Fruit fly (Drosophila melanogaster) Kc167 (cell line): Measurements from ENCODE around the gene TwdlD.

Experiments used
- Myc ChIP-seq: fragments of >200 bp; optimal IDR thresholded peaks from 2 replicates; lab custom pipeline; 2017; ENCODE audit warnings: missing external identifiers
- Sin3A ChIP-seq: fragments of >200 bp; optimal IDR thresholded peaks from 2 replicates; lab custom pipeline; 2018; ENCODE audit warnings: missing external identifiers
- h ChIP-seq: fragments of >200 bp; optimal IDR thresholded peaks from 3 replicates; lab custom pipeline; 2018; ENCODE audit warnings: missing external identifiers
- insv ChIP-seq: fragments of >200 bp; optimal IDR thresholded peaks from 3 replicates; lab custom pipeline; 2018; ENCODE audit warnings: missing external identifiers
- psq ChIP-seq: fragments of >200 bp; optimal IDR thresholded peaks from 2 replicates; lab custom pipeline; 2017; ENCODE audit warnings: missing external identifiers
- ttk ChIP-seq: sonication (Bioruptor generic); optimal IDR thresholded peaks from 2 replicates; lab custom pipeline; 2017; ENCODE audit warnings: missing external identifiers

The TwdlD gene

dm6 chr3R:26633010-26633409, 6.8 kb upstream of the TwdlD start:
- TF ChIP-seq ttk (lab: Kevin White, UChicago) (no peak), Sin3A (lab: Kevin White, UChicago) (no peak), Myc (lab: Kevin White, UChicago) (no peak), h (lab: Kevin White, UChicago) (no peak), insv (lab: Kevin White, UChicago) (no peak), psq (lab: Kevin White, UChicago) (no peak)

dm6 chr3R:26633432-26633831, 6.4 kb upstream of the TwdlD start, which contains the start of gene TwdlH:
TSS of gene TwdlH (plus strand) at chr3R:26633732.
- TF ChIP-seq ttk (lab: Kevin White, UChicago) (no peak), Sin3A (lab: Kevin White, UChicago) (no peak), Myc (lab: Kevin White, UChicago) (no peak), psq (lab: Kevin White, UChicago) (no peak), h (lab: Kevin White, UChicago) (no peak), insv (lab: Kevin White, UChicago) (no peak)

dm6 chr3R:26634585-26634984, 5.2 kb upstream of the TwdlD start, which contains the start of gene TwdlR:
TSS of gene TwdlR (plus strand) at chr3R:26634885.
- TF ChIP-seq h (lab: Kevin White, UChicago) (no peak), Myc (lab: Kevin White, UChicago) (no peak), insv (lab: Kevin White, UChicago) (no peak), ttk (lab: Kevin White, UChicago) (no peak), psq (lab: Kevin White, UChicago) (no peak), Sin3A (lab: Kevin White, UChicago) (no peak)

dm6 chr3R:26636388-26636787, 3.4 kb upstream of the TwdlD start, which contains the start of gene TwdlS:
TSS of gene TwdlS (plus strand) at chr3R:26636688.
- TF ChIP-seq ttk (lab: Kevin White, UChicago) = no peak

dm6 chr3R:26654594-26654993, 14.8 kb downstream of the TwdlD start:
- no peak for TF ChIP-seq ttk (lab: Kevin White, UChicago)
- no peak for TF ChIP-seq insv (lab: Kevin White, UChicago)
- TF ChIP-seq psq (lab: Kevin White, UChicago) = no peak
- TF ChIP-seq Myc (lab: Kevin White, UChicago) = no peak
- TF ChIP-seq h (lab: Kevin White, UChicago) = no peak
- no peak for TF ChIP-seq Sin3A (lab: Kevin White, UChicago)

- TF ChIP-seq Sin3A (lab: Kevin White, UChicago) = no peak
- TF ChIP-seq ttk (lab: Kevin White, UChicago) = no peak
- no peak for TF ChIP-seq psq (lab: Kevin White, UChicago)
- no peak for TF ChIP-seq h (lab: Kevin White, UChicago)
- TF ChIP-seq insv (lab: Kevin White, UChicago) = no peak
- TF ChIP-seq Myc (lab: Kevin White, UChicago) = no peak
Measured at dm6 chr3R:26655416-26655945, 15.7 kb downstream of the TwdlD start.

dm6 chr3R:26656140-26656539, 16.3 kb downstream of the TwdlD start, which contains the start of gene Tb:
TSS of gene Tb (plus strand) at chr3R:26656440.
- no peak for TF ChIP-seq Sin3A (lab: Kevin White, UChicago)
- no peak for TF ChIP-seq h (lab: Kevin White, UChicago)
- TF ChIP-seq Myc (lab: Kevin White, UChicago) = no peak
- no peak for TF ChIP-seq psq (lab: Kevin White, UChicago)
- TF ChIP-seq insv (lab: Kevin White, UChicago) = no peak
- no peak for TF ChIP-seq ttk (lab: Kevin White, UChicago)

- TF ChIP-seq h (lab: Kevin White, UChicago) (no peak), insv (lab: Kevin White, UChicago) (no peak), ttk (lab: Kevin White, UChicago) (no peak), Myc (lab: Kevin White, UChicago) (no peak), Sin3A (lab: Kevin White, UChicago) (no peak), psq (lab: Kevin White, UChicago) (no peak)
Measured at dm6 chr3R:26670277-26670676, 30.5 kb downstream of the TwdlD start.

- TF ChIP-seq Myc (lab: Kevin White, UChicago) = no peak
- no peak for TF ChIP-seq Sin3A (lab: Kevin White, UChicago)
- TF ChIP-seq ttk (lab: Kevin White, UChicago) = no peak
- no peak for TF ChIP-seq psq (lab: Kevin White, UChicago)
- TF ChIP-seq h (lab: Kevin White, UChicago) = no peak
- TF ChIP-seq insv (lab: Kevin White, UChicago) = no peak
Measured at dm6 chr3R:26671525-26672132, 31.8 kb downstream of the TwdlD start.

dm6 chr3R:26681947-26682346, 42.1 kb downstream of the TwdlD start, which contains the start of gene beat-VII:
TSS of gene beat-VII (minus strand) at chr3R:26681966.
- TF ChIP-seq Sin3A (lab: Kevin White, UChicago) (no peak), h (lab: Kevin White, UChicago) (no peak), psq (lab: Kevin White, UChicago) (no peak), insv (lab: Kevin White, UChicago) (no peak), ttk (lab: Kevin White, UChicago) (no peak), Myc (lab: Kevin White, UChicago) (no peak)

dm6 chr3R:26690197-26690596, 50.4 kb downstream of the TwdlD start:
- TF ChIP-seq insv (lab: Kevin White, UChicago) = no peak
